Fruit fly (Drosophila melanogaster): ENCODE results near the gene C1GalTA.

The C1GalTA gene

DNA sequence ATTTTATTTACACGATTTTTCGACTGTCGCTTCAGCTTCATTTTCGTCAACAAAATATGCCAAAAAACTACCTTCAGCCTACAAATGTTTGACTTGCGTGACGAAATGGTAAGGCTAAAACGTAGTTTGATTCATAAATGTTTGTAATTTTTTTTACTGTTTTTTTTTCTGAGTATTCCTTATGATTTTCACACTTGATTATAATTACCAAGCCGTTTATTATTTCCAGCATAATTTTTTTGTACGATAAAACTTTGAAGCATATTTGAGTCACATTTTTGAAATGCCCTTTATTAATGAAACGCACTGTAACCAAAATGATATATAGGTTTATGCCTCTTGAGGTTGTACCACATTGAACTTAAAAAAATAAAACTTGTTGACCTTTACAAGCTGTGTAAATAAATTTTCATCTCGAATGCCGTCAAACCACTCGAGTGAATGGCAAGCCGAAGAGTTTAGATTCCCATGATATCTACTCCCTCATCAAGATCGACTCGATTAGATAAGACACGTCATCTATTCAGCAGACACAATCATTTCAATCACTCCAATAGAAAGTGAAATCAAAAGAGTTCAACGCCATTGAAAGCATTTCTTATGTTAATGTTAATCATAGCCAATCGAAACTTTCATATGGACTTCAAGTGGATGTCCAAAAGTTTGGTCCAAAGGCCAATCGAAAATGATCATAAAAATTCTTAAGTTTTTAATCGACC is 31.7 kb upstream of the C1GalTA start (continued):
- TF ChIP-seq CG7928 (GFP tag; optimal IDR thresholded peaks at IDR 0.05) (peak; percentile 4), abd-A (tag; optimal IDR thresholded peaks at IDR 0.05) (peak; percentile 3), Dip3 (GFP tag; optimal IDR thresholded peaks at IDR 0.05) (no peak), sens-2 (GFP tag; IDR thresholded peaks at IDR 0.05) (0 out of 2 replicates have a peak, but pooled peaks have one; percentile 30), ewg (GFP tag; optimal IDR thresholded peaks at IDR 0.05) (no peak), CG30403 (GFP tag; optimal IDR thresholded peaks at IDR 0.05) (peak; percentile 61), CG14014 (GFP tag; IDR thresholded peaks at IDR 0.05) (peak; percentile 52; the same call in 1 of the 2 replicates), CG8281 (tag; optimal IDR thresholded peaks at IDR 0.05) (peak; percentile 44), crc (GFP tag; optimal IDR thresholded peaks at IDR 0.05) (no peak), ERR (GFP tag; optimal IDR thresholded peaks at IDR 0.05) (no peak), CG6813 (GFP tag; optimal IDR thresholded peaks at IDR 0.05) (peak; percentile 38), dysf (GFP tag; IDR thresholded peaks at IDR 0.05) (peak; percentile 80), Chrac-16 (GFP tag; optimal IDR thresholded peaks at IDR 0.05) (peak; percentile 27), CG32772 (GFP tag; IDR thresholded peaks at IDR 0.05) (no peak), lilli (GFP tag; optimal IDR thresholded peaks at IDR 0.05) (peak; percentile 59), CG8388 (GFP tag; optimal IDR thresholded peaks at IDR 0.05) (peak; percentile 31), Nf-YC (tag; optimal IDR thresholded peaks at IDR 0.05) (peak; percentile 11), dimm (GFP tag; IDR thresholded peaks at IDR 0.05) (no peak), tll (GFP tag; optimal IDR thresholded peaks at IDR 0.05) (no peak), ftz-f1 (GFP tag; optimal IDR thresholded peaks at IDR 0.05) (no peak), NfI (GFP tag; optimal IDR thresholded peaks at IDR 0.05) (peak; percentile 27), CG11696 (GFP tag; IDR thresholded peaks at IDR 0.05) (peak; percentile 53), ato (GFP tag; IDR thresholded peaks at IDR 0.05; ENCODE audit: partially characterized antibody) (no peak), CG13424 (tag; optimal IDR thresholded peaks at IDR 0.05) (peak; percentile 65), pb (GFP tag; optimal IDR thresholded peaks at IDR 0.05) (peak; percentile 27), lab (GFP tag; optimal IDR thresholded peaks at IDR 0.05) (peak; percentile 74), gem (tag; optimal IDR thresholded peaks at IDR 0.05) (peak; percentile 75), zfh2 (GFP tag; optimal IDR thresholded peaks at IDR 0.05) (peak; percentile 21), caup (GFP tag; optimal IDR thresholded peaks at IDR 0.05; ENCODE audit: severe bottlenecking) (peak; percentile 27), CG7839 (tag; optimal IDR thresholded peaks at IDR 0.05) (peak; percentile 71), CG16863 (GFP tag; optimal IDR thresholded peaks at IDR 0.05) (peak; percentile 27), corto (GFP tag; optimal IDR thresholded peaks at IDR 0.05) (no peak), CG5180 (GFP tag; optimal IDR thresholded peaks at IDR 0.05) (peak; percentile 13), dmrt99B (tag; optimal IDR thresholded peaks at IDR 0.05) (peak; percentile 75), inv (GFP tag; IDR thresholded peaks at IDR 0.05; ENCODE audit: partially characterized antibody) (no peak), BtbVII (GFP tag; optimal IDR thresholded peaks at IDR 0.05) (peak; percentile 40), Vsx1 (GFP tag; optimal IDR thresholded peaks at IDR 0.05) (peak; percentile 15), CG10543 (GFP tag; optimal IDR thresholded peaks at IDR 0.05) (peak; percentile 2), cwo (GFP tag; optimal IDR thresholded peaks at IDR 0.05) (peak; percentile 32), CG7987 (GFP tag; optimal IDR thresholded peaks at IDR 0.05) (no peak), Trl (optimal IDR thresholded peaks at IDR 0.05) (no peak), Trl (GFP tag; optimal IDR thresholded peaks at IDR 0.05) (peak; percentile 44), Atf3 (GFP tag; optimal IDR thresholded peaks at IDR 0.05) (peak; percentile 34), fd96Cb (tag; optimal IDR thresholded peaks at IDR 0.05) (peak; percentile 41), ttk (GFP tag; IDR thresholded peaks at IDR 0.05) (peak; percentile 33; the same call in 1 of the 2 replicates), dpn (GFP tag; optimal IDR thresholded peaks at IDR 0.05) (peak; percentile 34 to 61), CG2889 (GFP tag; IDR thresholded peaks at IDR 0.05) (no peak), hkb (optimal IDR thresholded peaks at IDR 0.05) (no peak), hkb (GFP tag; IDR thresholded peaks at IDR 0.05) (peak; percentile 73)

Data from whole organism, embryonic.